Fruit fly (Drosophila melanogaster) whole organism, prepupa: Measurements from ENCODE around the gene Sgs3.
A peak's percentile ranks its signal among the peaks of the same experiment; 100 is the strongest.

Source experiments
- CG1621 ChIP-seq: fragments of 200-800 bp; sonication (Bioruptor generic); optimal IDR thresholded peaks from 3 replicates; lab custom pipeline; 2018; ENCODE audit warnings: missing biosample characterization, mild to moderate bottlenecking, missing genetic modification characterization
- CG32006 ChIP-seq: fragments of 200-800 bp; sonication (Bioruptor generic); optimal IDR thresholded peaks from 3 replicates; lab custom pipeline; 2017; ENCODE audit warnings: missing biosample characterization, mild to moderate bottlenecking, missing genetic modification characterization
- CG8119 ChIP-seq: fragments of 200-800 bp; sonication (Bioruptor generic); IDR thresholded peaks from 3 replicates; pipeline ENCODE4 v1.3.6; 2022; ENCODE audit warnings: missing biosample characterization, missing genetic modification characterization

dm6 chr3L:11561946-11562760, 50.1 kb downstream of the Sgs3 start, which contains the start of the genes CG7394 and Mob2:
- TF ChIP-seq CG32006 (GFP tag; lab: Kevin White, UChicago) = peak; percentile 84
- peak; percentile 49 for TF ChIP-seq CG1621
- peak; percentile 84 for TF ChIP-seq CG8119 (GFP tag; lab: Robert Waterston, UW)
